Worm (Caenorhabditis elegans) whole organism, L4/young adult: Measurements from ENCODE around the gene pyk-2.

Experiments
- W03F9.2 ChIP-seq: fragments of 150-350 bp; optimal IDR thresholded peaks from 2 replicates; lab custom pipeline; 2014; ENCODE audit warnings: missing biosample characterization, missing genetic modification characterization
- dao-5 ChIP-seq: sonication (generic microtip); optimal IDR thresholded peaks from 2 replicates; lab custom pipeline; 2016; ENCODE audit warnings: missing genotype, missing genetic modification characterization, moderate library complexity, missing compliant biosample characterization
- him-1 ChIP-seq: sonication (generic microtip); optimal IDR thresholded peaks from 2 replicates; lab custom pipeline; 2016; ENCODE audit warnings: missing genotype, missing genetic modification reagents, missing genetic modification characterization, missing compliant biosample characterization

pyk-2 gene

ce11 chrIV:10889820-10890462 lies 19.8 kb upstream of the pyk-2 start, which contains the start of gene F13E9.15:
TSS of gene F13E9.15 (minus strand) at chrIV:10889870.
- TF ChIP-seq W03F9.2 (no peak), him-1 (no peak), dao-5 (tag; lab: Kevin White, UChicago) (no peak)

ce11 chrIV:10891993-10892392 lies 17.7 kb upstream of the pyk-2 start, which contains the start of gene srlf-12:
TSS of gene srlf-12 (minus strand) at chrIV:10892093.
- TF ChIP-seq W03F9.2, result no peak
- no peak for TF ChIP-seq dao-5 (tag; lab: Kevin White, UChicago)
- TF ChIP-seq him-1, result no peak

- TF ChIP-seq him-1, result no peak
- TF ChIP-seq W03F9.2, result no peak
- no peak for TF ChIP-seq dao-5 (tag; lab: Kevin White, UChicago)
Observed at ce11 chrIV:10894255-10894654, 15.5 kb upstream of the pyk-2 start, which contains the start of gene srlf-14. TSS of gene srlf-14 (minus strand) at chrIV:10894355.

- no peak for TF ChIP-seq him-1
- no peak for TF ChIP-seq dao-5 (tag; lab: Kevin White, UChicago)
- no peak for TF ChIP-seq W03F9.2
Observed at ce11 chrIV:10896512-10896911, 13.2 kb upstream of the pyk-2 start, which contains the start of gene srlf-13. TSS of gene srlf-13 (minus strand) at chrIV:10896612.

ce11 chrIV:10898160-10898559 lies 11.6 kb upstream of the pyk-2 start:
- TF ChIP-seq dao-5 (tag; lab: Kevin White, UChicago), result no peak
- TF ChIP-seq W03F9.2, result no peak
- no peak for TF ChIP-seq him-1

- TF ChIP-seq dao-5 (tag; lab: Kevin White, UChicago) (no peak), him-1 (no peak), W03F9.2 (no peak)
Observed at ce11 chrIV:10899091-10899490, 10.6 kb upstream of the pyk-2 start, which contains the start of the genes F13E9.9 and F13E9.19. TSS of gene F13E9.9 (minus strand) at chrIV:10899191. TSS of gene F13E9.19 (plus strand) at chrIV:10899406.

ce11 chrIV:10900083-10900482 lies 9.6 kb upstream of the pyk-2 start, which contains the start of gene srlf-30:
TSS of gene srlf-30 (plus strand) at chrIV:10900383.
- TF ChIP-seq W03F9.2, result no peak
- TF ChIP-seq him-1, result no peak
- TF ChIP-seq dao-5 (tag; lab: Kevin White, UChicago), result no peak

ce11 chrIV:10902476-10902875 lies 7.2 kb upstream of the pyk-2 start:
- TF ChIP-seq him-1 (no peak), W03F9.2 (no peak), dao-5 (tag; lab: Kevin White, UChicago) (no peak)

- no peak for TF ChIP-seq dao-5 (tag; lab: Kevin White, UChicago)
- TF ChIP-seq W03F9.2, result no peak
- no peak for TF ChIP-seq him-1
Observed at ce11 chrIV:10904282-10904681, 5.4 kb upstream of the pyk-2 start, which contains the start of gene ZK596.3. TSS of gene ZK596.3 (minus strand) at chrIV:10904382.

- TF ChIP-seq W03F9.2, result no peak
- no peak for TF ChIP-seq dao-5 (tag; lab: Kevin White, UChicago)
- TF ChIP-seq him-1, result no peak
Observed at ce11 chrIV:10909206-10909605, 507 bp upstream of the pyk-2 start, which contains the start of gene ZK596.2. TSS of gene ZK596.2 (minus strand) at chrIV:10909306.

- TF ChIP-seq W03F9.2 (no peak), him-1 (no peak), dao-5 (tag; lab: Kevin White, UChicago) (no peak)
Observed at ce11 chrIV:10913081-10913480, 3.4 kb downstream of the pyk-2 start, which contains the start of gene ZK593.2. TSS of gene ZK593.2 (plus strand) at chrIV:10913381.

- TF ChIP-seq dao-5 (tag; lab: Kevin White, UChicago) (no peak), him-1 (no peak), W03F9.2 (no peak)
Observed at ce11 chrIV:10915388-10915787, 5.7 kb downstream of the pyk-2 start, which contains the start of gene ZK593.3. TSS of gene ZK593.3 (plus strand) at chrIV:10915688.

- TF ChIP-seq him-1 (no peak), dao-5 (tag; lab: Kevin White, UChicago) (no peak), W03F9.2 (no peak)
Observed at ce11 chrIV:10916134-10916533, 6.4 kb downstream of the pyk-2 start.

ce11 chrIV:10918877-10919560 lies 9.3 kb downstream of the pyk-2 start:
- TF ChIP-seq W03F9.2 (peak; percentile 82), dao-5 (tag; lab: Kevin White, UChicago) (no peak)

ce11 chrIV:10919770-10920169 lies 10.1 kb downstream of the pyk-2 start, which contains the start of gene rbr-2:
TSS of gene rbr-2 (plus strand) at chrIV:10920070.
- no peak for TF ChIP-seq him-1
- TF ChIP-seq dao-5 (tag; lab: Kevin White, UChicago), result no peak
- TF ChIP-seq W03F9.2, result no peak
